Fruit fly (Drosophila melanogaster) whole organism, embryonic: ENCODE data around the gene bsk.

Experiments
- CG10431 ChIP-seq: fragments of 200-800 bp; sonication (Bioruptor generic); optimal IDR thresholded peaks from 3 replicates; lab custom pipeline; 2018; ENCODE audit warnings: missing biosample characterization, mild to moderate bottlenecking, missing genetic modification characterization
- CG12659 ChIP-seq: fragments of 200-800 bp; sonication (Bioruptor generic); optimal IDR thresholded peaks from 3 replicates; lab custom pipeline; 2017; ENCODE audit warnings: mild to moderate bottlenecking, missing biosample characterization, missing genetic modification reagents, missing genetic modification characterization
- CG14050 ChIP-seq: fragments of 200-800 bp; sonication (Bioruptor generic); IDR thresholded peaks from 3 replicates; pipeline ENCODE4 v1.3.6; 2022; ENCODE audit warnings: missing biosample characterization, missing genetic modification characterization
- CG14710 ChIP-seq: fragments of 200-800 bp; sonication (Bioruptor generic); optimal IDR thresholded peaks from 3 replicates; lab custom pipeline; 2019; ENCODE audit warnings: missing biosample characterization, mild to moderate bottlenecking, missing genetic modification characterization, moderate library complexity
- CG15011 ChIP-seq: fragments of 200-800 bp; sonication (Bioruptor generic); optimal IDR thresholded peaks from 3 replicates; lab custom pipeline; 2018; ENCODE audit warnings: missing biosample characterization, mild to moderate bottlenecking, missing genetic modification characterization
- CG15514 ChIP-seq: fragments of 200-800 bp; sonication (Bioruptor generic); optimal IDR thresholded peaks from 3 replicates; lab custom pipeline; 2017; ENCODE audit warnings: missing biosample characterization, missing genetic modification characterization, mild to moderate bottlenecking, moderate library complexity, missing genetic modification reagents
- CG2199 ChIP-seq: fragments of 200-800 bp; sonication (Bioruptor generic); IDR thresholded peaks from 3 replicates; pipeline ENCODE4 v1.3.6; 2022; ENCODE audit warnings: missing biosample characterization, missing genetic modification characterization
- CG2712 ChIP-seq: fragments of 200-800 bp; optimal IDR thresholded peaks from 3 replicates; lab custom pipeline; 2019; ENCODE audit warnings: missing biosample characterization, mild to moderate bottlenecking, missing genetic modification characterization, moderate library complexity
- CG30020 ChIP-seq: fragments of 200-800 bp; optimal IDR thresholded peaks from 2 replicates; lab custom pipeline; 2019; ENCODE audit warnings: missing biosample characterization, mild to moderate bottlenecking, missing genetic modification characterization, moderate library complexity
- CG3163 ChIP-seq: fragments of 200-800 bp; sonication (Bioruptor generic); optimal IDR thresholded peaks from 3 replicates; lab custom pipeline; 2016; ENCODE audit warnings: missing biosample characterization, missing genetic modification characterization
- CG5180 ChIP-seq: fragments of 200-800 bp; sonication (Bioruptor generic); optimal IDR thresholded peaks from 3 replicates; lab custom pipeline; 2017; ENCODE audit warnings: missing biosample characterization, missing genetic modification characterization, mild to moderate bottlenecking, moderate library complexity, missing genetic modification reagents
- CG6254 ChIP-seq: fragments of 200-800 bp; sonication (Bioruptor generic); optimal IDR thresholded peaks from 3 replicates; lab custom pipeline; 2017; ENCODE audit warnings: mild to moderate bottlenecking, missing biosample characterization, missing genetic modification reagents, missing genetic modification characterization
- CG7357 ChIP-seq: fragments of 200-800 bp; sonication (Bioruptor generic); IDR thresholded peaks from 3 replicates; pipeline ENCODE4 v1.3.6; 2022; ENCODE audit warnings: missing biosample characterization, missing genetic modification characterization
- CG8089 ChIP-seq: fragments of 200-800 bp; sonication (Bioruptor generic); optimal IDR thresholded peaks from 3 replicates; lab custom pipeline; 2016; ENCODE audit warnings: missing biosample characterization, missing genetic modification characterization
- CG9437 ChIP-seq: fragments of 200-800 bp; sonication (Bioruptor generic); optimal IDR thresholded peaks from 2 replicates; lab custom pipeline; 2018; ENCODE audit warnings: missing biosample characterization, mild to moderate bottlenecking, missing genetic modification characterization
- Dref ChIP-seq: fragments of 200-800 bp; sonication (Bioruptor generic); IDR thresholded peaks from 2 replicates; pipeline ENCODE4 v1.3.6; 2022; ENCODE audit warnings: missing biosample characterization, missing genetic modification characterization
- Eip74EF ChIP-seq, 2 experiments: fragments of 200-800 bp in 1 of 2; fragments of >200 bp in 1 of 2; sonication (Bioruptor generic) in 1 of 2; optimal IDR thresholded peaks; 2 replicates each; lab custom pipeline; 2017 to 2019; ENCODE audit warnings: missing biosample characterization in 2 of 2, missing genetic modification characterization in 2 of 2, mild to moderate bottlenecking in 1 of 2, moderate library complexity in 1 of 2
- GATAe ChIP-seq: fragments of 200-800 bp; sonication (Bioruptor generic); conservative IDR thresholded peaks from 2 replicates; pipeline ENCODE4 v1.3.6; 2022; ENCODE audit warnings: missing biosample characterization, missing genetic modification characterization
- Gsc ChIP-seq: fragments of 200-800 bp; sonication (Bioruptor generic); IDR thresholded peaks from 2 replicates; pipeline ENCODE4 v1.3.6; 2022; ENCODE audit warnings: missing biosample characterization, missing genetic modification characterization
- H2.0 ChIP-seq: fragments of 200-800 bp; sonication (Bioruptor generic); IDR thresholded peaks from 2 replicates; pipeline ENCODE4 v1.3.6; 2022; ENCODE audit warnings: missing biosample characterization, missing genetic modification characterization
- HHEX ChIP-seq: fragments of 200-800 bp; sonication (Bioruptor generic); optimal IDR thresholded peaks from 3 replicates; lab custom pipeline; 2017; ENCODE audit warnings: missing biosample characterization, mild to moderate bottlenecking, missing genetic modification characterization, missing genetic modification reagents
- HLH4C ChIP-seq: fragments of 200-800 bp; sonication (Bioruptor generic); IDR thresholded peaks from 3 replicates; pipeline ENCODE4 v1.3.6; 2022; ENCODE audit warnings: missing biosample characterization, missing genetic modification characterization; ENCODE audit not compliant: partially characterized antibody
- HmgD ChIP-seq: fragments of 200-800 bp; sonication (Bioruptor generic); optimal IDR thresholded peaks from 3 replicates; lab custom pipeline; 2016; ENCODE audit warnings: missing biosample characterization, missing genetic modification characterization
- Hmx ChIP-seq: fragments of 200-800 bp; sonication (Bioruptor generic); optimal IDR thresholded peaks from 2 replicates; lab custom pipeline; 2016; ENCODE audit warnings: missing biosample characterization, missing genetic modification characterization
- Hsf ChIP-seq: fragments of 200-800 bp; sonication (Bioruptor generic); optimal IDR thresholded peaks from 3 replicates; lab custom pipeline; 2016; ENCODE audit warnings: missing biosample characterization, missing genetic modification characterization
- Jarid2 ChIP-seq: fragments of 200-800 bp; sonication (Bioruptor generic); optimal IDR thresholded peaks from 3 replicates; lab custom pipeline; 2017; ENCODE audit warnings: mild to moderate bottlenecking, missing biosample characterization, missing genetic modification reagents, missing genetic modification characterization
- Lhr ChIP-seq: fragments of 200-800 bp; sonication (Bioruptor generic); optimal IDR thresholded peaks from 3 replicates; lab custom pipeline; 2017; ENCODE audit warnings: mild to moderate bottlenecking, missing biosample characterization, missing genetic modification reagents, missing genetic modification characterization
- MBD-R2 ChIP-seq: fragments of 200-800 bp; sonication (Bioruptor generic); IDR thresholded peaks from 2 replicates; pipeline ENCODE4 v1.3.6; 2022; ENCODE audit warnings: missing biosample characterization, missing genetic modification characterization
- Nf-YB ChIP-seq: fragments of 200-800 bp; sonication (Bioruptor generic); optimal IDR thresholded peaks from 3 replicates; lab custom pipeline; 2019; ENCODE audit warnings: missing biosample characterization, mild to moderate bottlenecking, missing genetic modification characterization, moderate library complexity
- Nf-YC ChIP-seq: fragments of 200-800 bp; optimal IDR thresholded peaks from 3 replicates; lab custom pipeline; 2019; ENCODE audit warnings: missing biosample characterization, mild to moderate bottlenecking, missing genetic modification characterization, moderate library complexity
- Rx ChIP-seq: fragments of 200-800 bp; sonication (Bioruptor generic); IDR thresholded peaks from 2 replicates; pipeline ENCODE4 v1.3.6; 2022; ENCODE audit warnings: missing biosample characterization, missing genetic modification characterization
- Sry-δ ChIP-seq: fragments of 200-800 bp; sonication (Bioruptor generic); optimal IDR thresholded peaks from 2 replicates; lab custom pipeline; 2016; ENCODE audit warnings: missing biosample characterization, missing genetic modification characterization
- Xbp1 ChIP-seq: fragments of 200-800 bp; sonication (Bioruptor generic); optimal IDR thresholded peaks from 3 replicates; lab custom pipeline; 2016; ENCODE audit warnings: missing biosample characterization, mild to moderate bottlenecking, missing genetic modification characterization
- bbx ChIP-seq: fragments of 200-800 bp; sonication (Bioruptor generic); IDR thresholded peaks from 2 replicates; pipeline ENCODE4 v1.3.6; 2022; ENCODE audit warnings: missing biosample characterization, missing genetic modification characterization; ENCODE audit not compliant: partially characterized antibody
- bigmax ChIP-seq: fragments of 200-800 bp; sonication (Bioruptor generic); optimal IDR thresholded peaks from 2 replicates; lab custom pipeline; 2018; ENCODE audit warnings: missing biosample characterization, mild to moderate bottlenecking, missing genetic modification characterization
- chn ChIP-seq: fragments of 200-800 bp; sonication (Bioruptor generic); optimal IDR thresholded peaks from 2 replicates; lab custom pipeline; 2016; ENCODE audit warnings: missing biosample characterization, missing genetic modification characterization
- ewg ChIP-seq: fragments of 200-800 bp; sonication (Bioruptor generic); optimal IDR thresholded peaks from 3 replicates; lab custom pipeline; 2017; ENCODE audit warnings: mild to moderate bottlenecking, missing biosample characterization, missing genetic modification reagents, missing genetic modification characterization
- ken ChIP-seq: fragments of 200-800 bp; sonication (Bioruptor generic); IDR thresholded peaks from 3 replicates; pipeline ENCODE4 v1.3.6; 2022; ENCODE audit warnings: missing biosample characterization, missing genetic modification characterization
- luna ChIP-seq: fragments of 200-800 bp; sonication (Bioruptor generic); optimal IDR thresholded peaks from 2 replicates; lab custom pipeline; 2016; ENCODE audit warnings: missing biosample characterization, missing genetic modification characterization
- mam ChIP-seq: fragments of 200-800 bp; sonication (Bioruptor generic); optimal IDR thresholded peaks from 3 replicates; lab custom pipeline; 2016; ENCODE audit warnings: missing biosample characterization, missing genetic modification characterization
- phol ChIP-seq: fragments of 200-800 bp; sonication (Bioruptor generic); optimal IDR thresholded peaks from 3 replicates; lab custom pipeline; 2018; ENCODE audit warnings: missing biosample characterization, mild to moderate bottlenecking, missing genetic modification characterization, moderate library complexity
- scrt ChIP-seq: fragments of 200-800 bp; sonication (Bioruptor generic); optimal IDR thresholded peaks from 2 replicates; lab custom pipeline; 2018; ENCODE audit warnings: missing biosample characterization, mild to moderate bottlenecking, missing genetic modification characterization, moderate library complexity
- sd ChIP-seq: fragments of 200-800 bp; sonication (Bioruptor generic); optimal IDR thresholded peaks from 3 replicates; lab custom pipeline; 2018; ENCODE audit warnings: missing biosample characterization, mild to moderate bottlenecking, missing genetic modification characterization, moderate library complexity
- tin ChIP-seq: fragments of 200-800 bp; sonication (Bioruptor generic); optimal IDR thresholded peaks from 3 replicates; lab custom pipeline; 2016; ENCODE audit warnings: missing biosample characterization, missing genetic modification characterization
- zf30C ChIP-seq: fragments of 200-800 bp; sonication (Bioruptor generic); optimal IDR thresholded peaks from 3 replicates; lab custom pipeline; 2018; ENCODE audit warnings: missing biosample characterization, mild to moderate bottlenecking, missing genetic modification characterization

bsk gene

dm6 chr2L:10298306-10298705, 48.0 kb upstream of the bsk start (continued):
- TF ChIP-seq CG14710 (tag; lab: Kevin White, UChicago) (peak; percentile 22), Lhr (GFP tag; lab: Kevin White, UChicago) (peak; percentile 58), Hsf (no peak), Nf-YC (peak; percentile 71), Xbp1 (peak; percentile 1), luna (GFP tag; lab: Kevin White, UChicago) (peak; percentile 28), HmgD (GFP tag; lab: Kevin White, UChicago) (peak; percentile 59), Sry-δ (GFP tag; lab: Kevin White, UChicago) (peak; percentile 24), ewg (GFP tag; lab: Kevin White, UChicago) (no peak), Dref (GFP tag; lab: Robert Waterston, UW) (peak; percentile 37; the same call in 1 of the 2 replicates), bbx (peak; percentile 54), CG15514 (GFP tag; lab: Kevin White, UChicago) (peak; percentile 83), CG12659 (peak; percentile 74), CG30020 (peak; percentile 65), MBD-R2 (GFP tag; lab: Robert Waterston, UW) (peak; percentile 85), CG2712 (tag; lab: Kevin White, UChicago) (peak; percentile 26), phol (tag; lab: Kevin White, UChicago) (peak; percentile 9), Rx (no peak), CG3163 (GFP tag; lab: Kevin White, UChicago) (peak; percentile 3), tin (GFP tag; lab: Kevin White, UChicago) (no peak), CG6254 (GFP tag; lab: Kevin White, UChicago) (no peak), CG9437 (peak; percentile 54), Nf-YB (GFP tag; lab: Kevin White, UChicago) (peak; percentile 35), scrt (GFP tag; lab: Kevin White, UChicago) (no peak)

DNA sequence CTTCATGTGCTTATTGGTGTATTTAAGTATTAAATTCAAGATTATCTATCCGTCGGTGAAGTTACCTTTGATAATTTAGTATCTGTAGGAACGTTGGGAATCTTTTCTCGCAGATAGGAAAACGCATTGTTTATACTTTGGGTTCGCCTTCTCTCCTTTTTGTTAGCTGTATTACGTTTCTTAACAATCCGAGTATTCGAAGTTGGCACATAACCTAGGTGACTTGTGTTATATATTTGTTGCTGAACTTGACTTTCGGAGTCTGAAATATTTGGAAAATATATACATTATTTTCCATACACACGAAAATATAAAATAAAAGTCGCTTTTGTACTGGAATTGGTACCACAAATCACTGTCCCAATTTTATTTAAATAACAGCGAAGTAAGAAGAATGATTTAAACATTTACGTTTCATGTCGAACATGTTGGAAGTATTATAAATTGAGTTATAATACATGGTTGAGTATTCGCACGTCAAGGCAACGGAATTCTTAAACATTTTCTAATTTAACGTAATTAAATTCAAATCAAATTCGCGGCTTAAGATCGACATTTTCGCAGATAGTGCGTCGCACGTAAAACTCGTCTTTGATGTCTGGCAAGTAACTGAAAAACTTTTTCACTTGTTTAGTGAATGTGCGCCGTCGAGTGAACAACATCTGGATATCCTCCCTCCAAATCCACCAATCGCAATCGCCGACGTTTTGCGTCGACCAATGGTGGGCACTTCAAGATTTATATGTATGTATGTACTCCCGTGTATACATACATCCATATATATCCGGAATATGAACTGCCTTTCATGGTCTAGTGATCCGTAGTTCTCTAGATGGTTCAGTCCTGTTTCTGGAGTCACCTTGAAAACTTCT, 44.7 kb upstream of the bsk start, which contains the start of gene Hand:
Gene Hand, minus strand, starts transcription at position 588 of the 872 bp plus-strand sequence.
- no peak for TF ChIP-seq Gsc (GFP tag; lab: Robert Waterston, UW)
- TF ChIP-seq Nf-YB (GFP tag; lab: Kevin White, UChicago), result peak; percentile 95
- TF ChIP-seq Nf-YC, result peak; percentile 96
- TF ChIP-seq CG5180 (GFP tag; lab: Kevin White, UChicago), result peak; percentile 41
- peak; percentile 17 for TF ChIP-seq Jarid2 (GFP tag; lab: Kevin White, UChicago)
- no peak for TF ChIP-seq CG7357 (GFP tag; lab: Robert Waterston, UW)
- 0 out of 3 replicates have a peak, but pooled peaks have one; percentile 51 for TF ChIP-seq CG2199 (GFP tag; lab: Robert Waterston, UW)

- TF ChIP-seq bigmax (GFP tag; lab: Kevin White, UChicago) (no peak), Eip74EF (GFP tag; optimal IDR thresholded peaks at IDR 0.05; lab: Kevin White, UChicago) (no peak), CG14050 (GFP tag; lab: Robert Waterston, UW) (no peak; the same call in 1 of the 3 replicates), zf30C (GFP tag; lab: Kevin White, UChicago) (no peak), GATAe (GFP tag; lab: Robert Waterston, UW) (no peak), ken (GFP tag; lab: Robert Waterston, UW) (no peak; the same call in 2 of the 3 replicates), chn (GFP tag; lab: Kevin White, UChicago) (peak; percentile 72), CG8089 (GFP tag; lab: Kevin White, UChicago) (peak; percentile 14), H2.0 (GFP tag; lab: Robert Waterston, UW) (peak; percentile 32; the same call in 1 of the 2 replicates), Hmx (no peak), CG15011 (GFP tag; lab: Kevin White, UChicago) (no peak), CG10431 (GFP tag; lab: Kevin White, UChicago) (no peak), HLH4C (GFP tag; lab: Robert Waterston, UW) (no peak; the same call in 2 of the 3 replicates), mam (GFP tag; lab: Kevin White, UChicago) (peak; percentile 62), phol (tag; lab: Kevin White, UChicago) (peak; percentile 73), sd (tag; lab: Kevin White, UChicago) (no peak), HHEX (no peak)
These were observed 41.8 kb upstream of the bsk start, which contains the start of gene Ufd4 for dm6 chr2L:10292066-10292560. Gene Ufd4 (minus strand): TSS chr2L:10292365.
